Worm (Caenorhabditis elegans): ENCODE results near the gene Y45G5AM.4.

The Y45G5AM.4 gene

ce11 chrV:4127435-4127834 is 35.6 kb upstream of the Y45G5AM.4 start, which contains the start of gene T05B4.13:
TSS of gene T05B4.13 (minus strand) at chrV:4127535.
- TF ChIP-seq hmg-4 (GFP tag; optimal IDR thresholded peaks at IDR 0.05) (no peak), ceh-13 (GFP tag; optimal IDR thresholded peaks at IDR 0.05) (no peak), aly-1 (tag; optimal IDR thresholded peaks at IDR 0.05) (no peak), B0310.2 (tag; optimal IDR thresholded peaks at IDR 0.05) (no peak), hmbx-1 (tag; optimal IDR thresholded peaks at IDR 0.05) (no peak), sea-1 (GFP tag; conservative IDR thresholded peaks at IDR 0.05) (no peak), flt-1 (GFP tag; IDR thresholded peaks at IDR 0.05) (no peak), pes-1 (GFP tag; IDR thresholded peaks at IDR 0.05) (no peak), ama-1 (optimal IDR thresholded peaks at IDR 0.05) (no peak)

ce11 chrV:4129604-4130003 is 33.4 kb upstream of the Y45G5AM.4 start, which contains the start of gene phat-4:
TSS of gene phat-4 (plus strand) at chrV:4129904.
- TF ChIP-seq F13C5.2 (tag; optimal IDR thresholded peaks at IDR 0.05) (no peak), ets-7 (tag; optimal IDR thresholded peaks at IDR 0.05) (no peak), tra-4 (tag; optimal IDR thresholded peaks at IDR 0.05) (no peak), pes-1 (GFP tag; IDR thresholded peaks at IDR 0.05) (no peak), tbx-37 (GFP tag; conservative IDR thresholded peaks at IDR 0.05) (no peak), hmbx-1 (tag; optimal IDR thresholded peaks at IDR 0.05) (no peak), ceh-13 (GFP tag; optimal IDR thresholded peaks at IDR 0.05) (no peak), tbx-11 (GFP tag; IDR thresholded peaks at IDR 0.05) (no peak), hmg-4 (GFP tag; optimal IDR thresholded peaks at IDR 0.05) (no peak), aly-1 (tag; optimal IDR thresholded peaks at IDR 0.05) (no peak), sea-1 (GFP tag; conservative IDR thresholded peaks at IDR 0.05) (no peak), flt-1 (GFP tag; IDR thresholded peaks at IDR 0.05) (no peak), ama-1 (optimal IDR thresholded peaks at IDR 0.05) (no peak)

ce11 chrV:4131471-4131939 is 31.5 kb upstream of the Y45G5AM.4 start, which contains the start of gene nhr-57:
TSS of gene nhr-57 (plus strand) at chrV:4131889.
- TF ChIP-seq tbx-11 (GFP tag; IDR thresholded peaks at IDR 0.05), result no peak
- TF ChIP-seq ceh-36 (tag; optimal IDR thresholded peaks at IDR 0.05), result no peak

- TF ChIP-seq tbx-11 (GFP tag; IDR thresholded peaks at IDR 0.05) (no peak), scrt-1 (GFP tag; IDR thresholded peaks at IDR 0.05) (no peak), hmbx-1 (tag; optimal IDR thresholded peaks at IDR 0.05) (no peak), hnd-1 (tag; optimal IDR thresholded peaks at IDR 0.05) (no peak), aly-1 (tag; optimal IDR thresholded peaks at IDR 0.05) (no peak), ama-1 (optimal IDR thresholded peaks at IDR 0.05) (no peak), tbx-37 (GFP tag; conservative IDR thresholded peaks at IDR 0.05) (no peak), ceh-13 (GFP tag; optimal IDR thresholded peaks at IDR 0.05) (no peak), tra-4 (tag; optimal IDR thresholded peaks at IDR 0.05) (no peak), hmg-4 (GFP tag; optimal IDR thresholded peaks at IDR 0.05) (no peak)
These were observed 28.3 kb upstream of the Y45G5AM.4 start, which contains the start of gene lgc-1 for ce11 chrV:4134728-4135127. TSS of gene lgc-1 (plus strand) at chrV:4135028.

- TF ChIP-seq ets-7 (tag; optimal IDR thresholded peaks at IDR 0.05) (no peak), hmbx-1 (tag; optimal IDR thresholded peaks at IDR 0.05) (no peak), ceh-13 (GFP tag; optimal IDR thresholded peaks at IDR 0.05) (no peak), B0310.2 (tag; optimal IDR thresholded peaks at IDR 0.05) (no peak), flt-1 (GFP tag; IDR thresholded peaks at IDR 0.05) (no peak), hnd-1 (tag; optimal IDR thresholded peaks at IDR 0.05) (no peak), hmg-4 (GFP tag; optimal IDR thresholded peaks at IDR 0.05) (no peak), tbx-37 (GFP tag; conservative IDR thresholded peaks at IDR 0.05) (no peak)
These were observed 24.3 kb upstream of the Y45G5AM.4 start, which contains the start of gene lgc-29 for ce11 chrV:4138688-4139087. TSS of gene lgc-29 (plus strand) at chrV:4138988.

ce11 chrV:4143034-4143433 is 20.0 kb upstream of the Y45G5AM.4 start:
- no peak for TF ChIP-seq ceh-13 (GFP tag; optimal IDR thresholded peaks at IDR 0.05)
- TF ChIP-seq flt-1 (GFP tag; IDR thresholded peaks at IDR 0.05), result no peak
- TF ChIP-seq scrt-1 (GFP tag; IDR thresholded peaks at IDR 0.05), result no peak
- no peak for TF ChIP-seq hmg-4 (GFP tag; optimal IDR thresholded peaks at IDR 0.05)
- no peak for TF ChIP-seq hmbx-1 (tag; optimal IDR thresholded peaks at IDR 0.05)
- no peak for TF ChIP-seq aly-1 (tag; optimal IDR thresholded peaks at IDR 0.05)
- TF ChIP-seq hnd-1 (tag; optimal IDR thresholded peaks at IDR 0.05), result no peak
- no peak for TF ChIP-seq tra-4 (tag; optimal IDR thresholded peaks at IDR 0.05)
- no peak for TF ChIP-seq tbx-11 (GFP tag; IDR thresholded peaks at IDR 0.05)
- no peak for TF ChIP-seq pes-1 (GFP tag; IDR thresholded peaks at IDR 0.05)
- no peak for TF ChIP-seq ama-1 (optimal IDR thresholded peaks at IDR 0.05)

- no peak for TF ChIP-seq B0310.2 (tag; optimal IDR thresholded peaks at IDR 0.05)
- no peak for TF ChIP-seq hnd-1 (tag; optimal IDR thresholded peaks at IDR 0.05)
- TF ChIP-seq tbx-11 (GFP tag; IDR thresholded peaks at IDR 0.05), result no peak
- no peak for TF ChIP-seq ama-1 (optimal IDR thresholded peaks at IDR 0.05)
- no peak for TF ChIP-seq aly-1 (tag; optimal IDR thresholded peaks at IDR 0.05)
- no peak for TF ChIP-seq ets-7 (tag; optimal IDR thresholded peaks at IDR 0.05)
- TF ChIP-seq F13C5.2 (tag; optimal IDR thresholded peaks at IDR 0.05), result no peak
- no peak for TF ChIP-seq scrt-1 (GFP tag; IDR thresholded peaks at IDR 0.05)
- no peak for TF ChIP-seq ceh-36 (tag; optimal IDR thresholded peaks at IDR 0.05)
- no peak for TF ChIP-seq ceh-13 (GFP tag; optimal IDR thresholded peaks at IDR 0.05)
- no peak for TF ChIP-seq flt-1 (GFP tag; IDR thresholded peaks at IDR 0.05)
- TF ChIP-seq hmbx-1 (tag; optimal IDR thresholded peaks at IDR 0.05), result no peak
- TF ChIP-seq sea-1 (GFP tag; conservative IDR thresholded peaks at IDR 0.05), result no peak
- TF ChIP-seq pes-1 (GFP tag; IDR thresholded peaks at IDR 0.05), result no peak
- no peak for TF ChIP-seq tbx-37 (GFP tag; conservative IDR thresholded peaks at IDR 0.05)
- no peak for TF ChIP-seq tra-4 (tag; optimal IDR thresholded peaks at IDR 0.05)
These were observed 18.8 kb upstream of the Y45G5AM.4 start, which contains the start of gene Y45G5AL.1 for ce11 chrV:4144205-4144604. TSS of gene Y45G5AL.1 (plus strand) at chrV:4144505.

ce11 chrV:4151400-4151799 is 11.6 kb upstream of the Y45G5AM.4 start:
- TF ChIP-seq ceh-13 (GFP tag; optimal IDR thresholded peaks at IDR 0.05) (no peak), hnd-1 (tag; optimal IDR thresholded peaks at IDR 0.05) (no peak), tra-4 (tag; optimal IDR thresholded peaks at IDR 0.05) (no peak), flt-1 (GFP tag; IDR thresholded peaks at IDR 0.05) (no peak), sea-1 (GFP tag; conservative IDR thresholded peaks at IDR 0.05) (no peak), pes-1 (GFP tag; IDR thresholded peaks at IDR 0.05) (no peak; the same call in 1 of the 2 replicates), tbx-37 (GFP tag; conservative IDR thresholded peaks at IDR 0.05) (no peak), ets-7 (tag; optimal IDR thresholded peaks at IDR 0.05) (no peak), B0310.2 (tag; optimal IDR thresholded peaks at IDR 0.05) (no peak), hmg-4 (GFP tag; optimal IDR thresholded peaks at IDR 0.05) (no peak), tbx-11 (GFP tag; IDR thresholded peaks at IDR 0.05) (no peak), scrt-1 (GFP tag; IDR thresholded peaks at IDR 0.05) (no peak), aly-1 (tag; optimal IDR thresholded peaks at IDR 0.05) (no peak), F13C5.2 (tag; optimal IDR thresholded peaks at IDR 0.05) (no peak), ama-1 (optimal IDR thresholded peaks at IDR 0.05) (no peak), ceh-36 (tag; optimal IDR thresholded peaks at IDR 0.05) (no peak), hmbx-1 (tag; optimal IDR thresholded peaks at IDR 0.05) (no peak)

Data from whole organism, early embryonic.